Fruit fly (Drosophila melanogaster): Measurements from ENCODE around the gene CG1812.

CG1812 gene

DNA sequence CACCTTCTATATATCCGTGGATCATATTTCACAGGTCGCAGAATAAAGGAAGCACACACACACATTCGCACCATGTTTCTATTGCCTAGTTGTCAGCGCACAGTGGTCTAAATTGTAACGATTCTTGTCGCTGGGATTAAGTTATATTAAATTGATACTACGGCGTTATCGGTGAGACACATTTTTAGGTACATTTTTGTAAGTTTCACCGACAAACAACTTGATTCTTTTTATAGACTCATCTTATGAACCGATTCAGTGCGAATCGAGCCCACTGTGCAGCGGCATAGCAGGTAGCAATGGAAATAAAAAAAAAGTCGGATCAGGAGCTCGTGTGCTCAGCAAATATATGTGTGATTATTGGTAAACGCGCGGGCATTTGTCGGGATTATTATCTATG is 31.0 kb upstream of the CG1812 start (continued):
- TF ChIP-seq Myb (GFP tag; optimal IDR thresholded peaks at IDR 0.05) (peak; percentile 49), Oaz (GFP tag; IDR thresholded peaks at IDR 0.05) (0 out of 2 replicates have a peak, but pooled peaks have one; percentile 31), sna (GFP tag; IDR thresholded peaks at IDR 0.05; ENCODE audit: partially characterized antibody) (no peak), Hr51 (GFP tag; optimal IDR thresholded peaks at IDR 0.05) (peak; percentile 59 to 83), CG10431 (GFP tag; optimal IDR thresholded peaks at IDR 0.05) (no peak), Atf6 (GFP tag; IDR thresholded peaks at IDR 0.05) (peak; percentile 77), ham (GFP tag; IDR thresholded peaks at IDR 0.05) (no peak), CG14014 (GFP tag; IDR thresholded peaks at IDR 0.05) (peak; percentile 81), CG12942 (GFP tag; optimal IDR thresholded peaks at IDR 0.05) (peak; percentile 63), CG3281 (GFP tag; optimal IDR thresholded peaks at IDR 0.05) (no peak), CG8281 (tag; optimal IDR thresholded peaks at IDR 0.05) (peak; percentile 17), Mad (GFP tag; optimal IDR thresholded peaks at IDR 0.05) (peak; percentile 59), twi (tag; optimal IDR thresholded peaks at IDR 0.05) (no peak), maf-S (GFP tag; optimal IDR thresholded peaks at IDR 0.05) (peak; percentile 67), MBD-R2 (GFP tag; IDR thresholded peaks at IDR 0.05) (peak; percentile 31; the same call in 1 of the 2 replicates), Asciz (GFP tag; optimal IDR thresholded peaks at IDR 0.05) (peak; percentile 36), pb (GFP tag; optimal IDR thresholded peaks at IDR 0.05) (peak; percentile 57), disco-r (GFP tag; optimal IDR thresholded peaks at IDR 0.05) (peak; percentile 72), CG9932 (GFP tag; IDR thresholded peaks at IDR 0.05) (peak; percentile 61), CoRest (tag; optimal IDR thresholded peaks at IDR 0.05) (no peak), Lim3 (GFP tag; IDR thresholded peaks at IDR 0.05) (no peak), CG34376 (GFP tag; optimal IDR thresholded peaks at IDR 0.05) (no peak), MESR4 (GFP tag; optimal IDR thresholded peaks at IDR 0.05) (peak; percentile 13), Hmx (GFP tag; optimal IDR thresholded peaks at IDR 0.05) (no peak), eve (GFP tag; optimal IDR thresholded peaks at IDR 0.05) (no peak), CG15269 (tag; optimal IDR thresholded peaks at IDR 0.05) (peak; percentile 80), CG43689 (GFP tag; IDR thresholded peaks at IDR 0.05) (peak; percentile 20; the same call in 1 of the 2 replicates), CG3065 (GFP tag; optimal IDR thresholded peaks at IDR 0.05) (no peak), CG16863 (GFP tag; optimal IDR thresholded peaks at IDR 0.05) (peak; percentile 70), crp (GFP tag; optimal IDR thresholded peaks at IDR 0.05) (no peak), dpn (GFP tag; optimal IDR thresholded peaks at IDR 0.05) (peak; percentile 60 to 81), CG3995 (GFP tag; optimal IDR thresholded peaks at IDR 0.05) (peak; percentile 2), CG15601 (tag; optimal IDR thresholded peaks at IDR 0.05) (no peak), Optix (GFP tag; IDR thresholded peaks at IDR 0.05) (peak; percentile 83), jumu (GFP tag; optimal IDR thresholded peaks at IDR 0.05) (no peak), CG18599 (GFP tag; optimal IDR thresholded peaks at IDR 0.05) (peak; percentile 79), CG16813 (GFP tag; IDR thresholded peaks at IDR 0.05; ENCODE audit: partially characterized antibody) (no peak), CG8359 (GFP tag; optimal IDR thresholded peaks at IDR 0.05; ENCODE audit: borderline replicate concordance) (peak; percentile 28), Max (GFP tag; optimal IDR thresholded peaks at IDR 0.05) (peak; percentile 41), ken (GFP tag; IDR thresholded peaks at IDR 0.05) (peak; percentile 83), CG5180 (GFP tag; optimal IDR thresholded peaks at IDR 0.05) (no peak), tll (GFP tag; optimal IDR thresholded peaks at IDR 0.05) (no peak), CG8924 (tag; optimal IDR thresholded peaks at IDR 0.05) (peak; percentile 67), CG11560 (tag; IDR thresholded peaks at IDR 0.05) (no peak), Sry-δ (GFP tag; optimal IDR thresholded peaks at IDR 0.05) (peak; percentile 12), CG10565 (GFP tag; optimal IDR thresholded peaks at IDR 0.05) (peak; percentile 35), Lpt (GFP tag; optimal IDR thresholded peaks at IDR 0.05) (no peak), stc (GFP tag; IDR thresholded peaks at IDR 0.05) (peak; percentile 15; the same call in 1 of the 2 replicates), CG10209 (GFP tag; optimal IDR thresholded peaks at IDR 0.05) (no peak), Deaf1 (tag; optimal IDR thresholded peaks at IDR 0.05) (no peak)
